Worm (Caenorhabditis elegans) whole organism, L1 larva: ENCODE measurements around the gene T05B9.2.

Source experiments
- F16B12.6 ChIP-seq: fragments of 150-350 bp; optimal IDR thresholded peaks from 2 replicates; lab custom pipeline; 2014; ENCODE audit warnings: missing biosample characterization, missing genetic modification characterization
- Y116A8C.19 ChIP-seq: sonication (generic microtip); optimal IDR thresholded peaks from 2 replicates; lab custom pipeline; 2016; ENCODE audit warnings: missing compliant biosample characterization, missing genetic modification characterization, borderline replicate concordance
- aly-2 ChIP-seq: fragments of 150-350 bp; optimal IDR thresholded peaks from 2 replicates; lab custom pipeline; 2014; ENCODE audit warnings: missing biosample characterization, missing genetic modification characterization
- ceh-63 ChIP-seq: fragments of 200-800 bp; sonication (Bioruptor generic); optimal IDR thresholded peaks from 2 replicates; lab custom pipeline; 2018; ENCODE audit warnings: mild to moderate bottlenecking, missing genetic modification characterization, missing compliant biosample characterization
- ceh-88 ChIP-seq: fragments of 200-800 bp; sonication (Bioruptor generic); IDR thresholded peaks from 2 replicates; pipeline ENCODE4 v1.3.6; 2022; ENCODE audit warnings: missing genetic modification characterization, missing compliant biosample characterization
- ceh-90 ChIP-seq: sonication (generic microtip); optimal IDR thresholded peaks from 2 replicates; lab custom pipeline; 2016; ENCODE audit warnings: missing genetic modification characterization, missing compliant biosample characterization
- ces-1 ChIP-seq: fragments of 150-350 bp; optimal IDR thresholded peaks from 2 replicates; lab custom pipeline; 2014; ENCODE audit warnings: missing biosample characterization, missing genetic modification reagents, missing genetic modification characterization
- dpl-1 ChIP-seq, 3 experiments: fragments of 150-350 bp in 2 of 3; sonication (generic microtip) in 1 of 3; optimal IDR thresholded peaks; 2 replicates each; lab custom pipeline; 2014 to 2017; ENCODE audit warnings: missing biosample characterization in 3 of 3, missing genetic modification characterization in 3 of 3, missing genetic modification reagents in 3 of 3
- efl-1 ChIP-seq, 4 experiments: fragments of 150-350 bp; optimal IDR thresholded peaks in 3 of 4; peaks in 1 of 4; 1 replicate in 1 of 4; 2 replicates in 3 of 4; lab custom pipeline; 2014; ENCODE audit warnings: missing biosample characterization in 2 of 4, missing genetic modification characterization in 2 of 4, missing genetic modification reagents in 2 of 4
- egl-27 ChIP-seq, 2 experiments: fragments of 150-350 bp in 1 of 2; sonication (generic microtip); optimal IDR thresholded peaks; 3 replicates each; lab custom pipeline; 2017 to 2018; ENCODE audit warnings: missing biosample characterization in 2 of 2, missing genetic modification characterization in 2 of 2, missing genetic modification reagents in 2 of 2
- elt-2 ChIP-seq: sonication (generic microtip); optimal IDR thresholded peaks from 2 replicates; lab custom pipeline; 2016; ENCODE audit warnings: missing genetic modification characterization, mild to moderate bottlenecking, inconsistent platforms, missing compliant biosample characterization, missing genetic modification reagents
- fkh-8 ChIP-seq: sonication (generic microtip); optimal IDR thresholded peaks from 2 replicates; lab custom pipeline; 2016; ENCODE audit warnings: mild to moderate bottlenecking, missing genetic modification characterization, missing compliant biosample characterization
- fos-1 ChIP-seq: fragments of 150-350 bp; optimal IDR thresholded peaks from 2 replicates; lab custom pipeline; 2014; ENCODE audit warnings: missing biosample characterization, missing genetic modification characterization
- hlh-17 ChIP-seq: fragments of 200-800 bp; sonication (Bioruptor generic); optimal IDR thresholded peaks from 2 replicates; lab custom pipeline; 2018; ENCODE audit warnings: missing genetic modification characterization, mild to moderate bottlenecking, missing compliant biosample characterization, moderate library complexity, borderline replicate concordance
- hlh-4 ChIP-seq: sonication (generic microtip); optimal IDR thresholded peaks from 2 replicates; lab custom pipeline; 2016; ENCODE audit warnings: mild to moderate bottlenecking, missing genetic modification characterization, missing compliant biosample characterization
- hpl-2 ChIP-seq: fragments of 150-350 bp; optimal IDR thresholded peaks from 2 replicates; lab custom pipeline; 2014; ENCODE audit warnings: missing biosample characterization, missing genetic modification reagents, missing genetic modification characterization
- isw-1 ChIP-seq: fragments of 200-800 bp; sonication (Bioruptor generic); IDR thresholded peaks from 2 replicates; pipeline ENCODE4 v1.3.6; 2022; ENCODE audit warnings: missing genetic modification characterization, missing compliant biosample characterization
- jun-1 ChIP-seq: fragments of 150-350 bp; optimal IDR thresholded peaks from 2 replicates; lab custom pipeline; 2014; ENCODE audit warnings: missing biosample characterization, missing genetic modification reagents, missing genetic modification characterization
- lin-14 ChIP-seq: fragments of 200-800 bp; sonication (Bioruptor generic); optimal IDR thresholded peaks from 2 replicates; lab custom pipeline; 2018; ENCODE audit warnings: mild to moderate bottlenecking, missing genetic modification characterization, moderate library complexity, missing compliant biosample characterization
- lin-35 ChIP-seq, 2 experiments: fragments of 150-350 bp; optimal IDR thresholded peaks; 2 replicates each; lab custom pipeline; 2014; ENCODE audit warnings: missing biosample characterization in 2 of 2, missing genetic modification characterization in 2 of 2, missing genetic modification reagents in 2 of 2
- lin-39 ChIP-seq: fragments of 150-350 bp; optimal IDR thresholded peaks from 2 replicates; lab custom pipeline; 2014; ENCODE audit warnings: missing biosample characterization, missing genetic modification reagents, missing genetic modification characterization
- mab-9 ChIP-seq: fragments of 200-800 bp; sonication (Bioruptor generic); IDR thresholded peaks from 2 replicates; pipeline ENCODE4 v1.3.6; 2022; ENCODE audit warnings: missing genetic modification reagents, missing genetic modification characterization, missing compliant biosample characterization
- mef-2 ChIP-seq: fragments of 150-350 bp; optimal IDR thresholded peaks from 2 replicates; lab custom pipeline; 2014; ENCODE audit warnings: missing biosample characterization, missing genetic modification characterization
- mep-1 ChIP-seq: fragments of 150-350 bp; optimal IDR thresholded peaks from 2 replicates; lab custom pipeline; 2014; ENCODE audit warnings: missing biosample characterization, missing genetic modification characterization
- nhr-11 ChIP-seq: fragments of 150-350 bp; optimal IDR thresholded peaks from 2 replicates; lab custom pipeline; 2014; ENCODE audit warnings: missing biosample characterization, missing genetic modification characterization
- nhr-19 ChIP-seq: fragments of 200-800 bp; sonication (Bioruptor generic); conservative IDR thresholded peaks from 2 replicates; pipeline ENCODE4 v1.3.6; 2022; ENCODE audit warnings: missing genetic modification characterization, missing compliant biosample characterization
- nhr-20 ChIP-seq: sonication (generic microtip); optimal IDR thresholded peaks from 2 replicates; lab custom pipeline; 2016; ENCODE audit warnings: mild to moderate bottlenecking, missing genetic modification characterization, missing compliant biosample characterization
- nhr-28 ChIP-seq: fragments of 150-350 bp; optimal IDR thresholded peaks from 2 replicates; lab custom pipeline; 2014; ENCODE audit warnings: missing biosample characterization, missing genetic modification characterization
- nhr-47 ChIP-seq: sonication (generic microtip); optimal IDR thresholded peaks from 2 replicates; lab custom pipeline; 2016; ENCODE audit warnings: mild to moderate bottlenecking, missing genetic modification characterization, moderate library complexity, missing compliant biosample characterization
- nhr-71 ChIP-seq: sonication (generic microtip); optimal IDR thresholded peaks from 2 replicates; lab custom pipeline; 2016; ENCODE audit warnings: mild to moderate bottlenecking, missing genetic modification characterization, moderate library complexity, missing compliant biosample characterization
- nhr-76 ChIP-seq: sonication (generic microtip); optimal IDR thresholded peaks from 2 replicates; lab custom pipeline; 2017; ENCODE audit warnings: missing biosample characterization, missing genetic modification characterization
- nhr-77 ChIP-seq: fragments of 150-350 bp; optimal IDR thresholded peaks from 2 replicates; lab custom pipeline; 2014; ENCODE audit warnings: missing biosample characterization, missing genetic modification characterization
- nhr-84 ChIP-seq: sonication (generic microtip); optimal IDR thresholded peaks from 2 replicates; lab custom pipeline; 2017; ENCODE audit warnings: missing biosample characterization, missing genetic modification characterization
- nhr-85 ChIP-seq: sonication (generic microtip); peaks from one replicate; lab custom pipeline; 2016; ENCODE audit warnings: missing genetic modification characterization, inconsistent platforms, missing compliant biosample characterization
- pag-3 ChIP-seq: sonication (generic microtip); optimal IDR thresholded peaks from 2 replicates; lab custom pipeline; 2017; ENCODE audit warnings: missing genetic modification characterization, mild to moderate bottlenecking, missing compliant biosample characterization, antibody characterized with exemption, borderline replicate concordance; ENCODE audit not compliant: insufficient read depth
- pax-3 ChIP-seq: fragments of 200-800 bp; sonication (Bioruptor generic); optimal IDR thresholded peaks from 2 replicates; lab custom pipeline; 2018; ENCODE audit warnings: mild to moderate bottlenecking, missing genetic modification characterization, moderate library complexity, missing compliant biosample characterization
- pqm-1 ChIP-seq: sonication (generic microtip); optimal IDR thresholded peaks from 3 replicates; lab custom pipeline; 2017; ENCODE audit warnings: missing biosample characterization, missing genetic modification characterization
- snpc-4 ChIP-seq: fragments of 150-350 bp; optimal IDR thresholded peaks from 2 replicates; lab custom pipeline; 2014; ENCODE audit warnings: missing biosample characterization, missing genetic modification characterization
- sox-4 ChIP-seq: sonication (generic microtip); optimal IDR thresholded peaks from 2 replicates; lab custom pipeline; 2016; ENCODE audit warnings: missing genetic modification characterization, missing compliant biosample characterization
- sptf-1 ChIP-seq: fragments of 150-350 bp; optimal IDR thresholded peaks from 2 replicates; lab custom pipeline; 2014; ENCODE audit warnings: missing biosample characterization, missing genetic modification characterization
- sup-37 ChIP-seq: fragments of 200-800 bp; sonication (Bioruptor generic); optimal IDR thresholded peaks from 2 replicates; lab custom pipeline; 2018; ENCODE audit warnings: mild to moderate bottlenecking, missing genetic modification characterization, missing compliant biosample characterization
- tbx-2 ChIP-seq: sonication (generic microtip); optimal IDR thresholded peaks from 2 replicates; lab custom pipeline; 2016; ENCODE audit warnings: missing genetic modification characterization, missing compliant biosample characterization
- unc-130 ChIP-seq: fragments of 150-350 bp; optimal IDR thresholded peaks from 2 replicates; lab custom pipeline; 2017; ENCODE audit warnings: missing biosample characterization, missing genetic modification characterization, inconsistent platforms
- xbp-1 ChIP-seq: sonication (generic microtip); optimal IDR thresholded peaks from 2 replicates; lab custom pipeline; 2016; ENCODE audit warnings: missing genetic modification characterization, missing compliant biosample characterization
- zag-1 ChIP-seq: fragments of 150-350 bp; optimal IDR thresholded peaks from 2 replicates; lab custom pipeline; 2014; ENCODE audit warnings: missing biosample characterization, missing genetic modification characterization
- zip-4 ChIP-seq: fragments of 200-800 bp; sonication (Bioruptor generic); optimal IDR thresholded peaks from 2 replicates; lab custom pipeline; 2018; ENCODE audit warnings: mild to moderate bottlenecking, missing genetic modification characterization, moderate library complexity, missing compliant biosample characterization
- ztf-11 ChIP-seq, 2 experiments: sonication (generic microtip); optimal IDR thresholded peaks; 2 replicates each; lab custom pipeline; 2016 to 2017; ENCODE audit warnings: missing genetic modification characterization in 2 of 2, missing biosample characterization in 1 of 2, missing compliant biosample characterization in 1 of 2
- ztf-4 ChIP-seq: fragments of 150-350 bp; optimal IDR thresholded peaks from 2 replicates; lab custom pipeline; 2014; ENCODE audit warnings: missing biosample characterization, missing genetic modification characterization

The T05B9.2 gene

ce11 chrII:11297217-11297738, 41.6 kb downstream of the T05B9.2 start, which contains the start of gene saps-1 (continued):
- TF ChIP-seq zip-4 (GFP tag; lab: Kevin White, UChicago) (no peak), efl-1 (optimal IDR thresholded peaks at IDR 0.05; lab: Kevin White, UChicago) (peak; percentile 48 to 58), efl-1 (GFP tag; optimal IDR thresholded peaks at IDR 0.05 in 1 of 2; lab: Kevin White, UChicago) (peak; percentile 38 to 94), fos-1 (tag; lab: Kevin White, UChicago) (no peak), nhr-11 (tag; lab: Kevin White, UChicago) (no peak), sptf-1 (tag; lab: Kevin White, UChicago) (no peak), pag-3 (tag; lab: Kevin White, UChicago) (no peak), ces-1 (GFP tag; lab: Kevin White, UChicago) (no peak), mef-2 (tag; lab: Kevin White, UChicago) (no peak), unc-130 (tag; lab: Kevin White, UChicago) (no peak), aly-2 (tag; lab: Kevin White, UChicago) (no peak), lin-39 (no peak), nhr-84 (no peak), hpl-2 (GFP tag; lab: Kevin White, UChicago) (no peak), ceh-63 (GFP tag; lab: Kevin White, UChicago) (no peak), tbx-2 (no peak), pax-3 (no peak), nhr-85 (tag; lab: Kevin White, UChicago) (peak; percentile 31), lin-14 (no peak), mab-9 (no peak), nhr-20 (tag; lab: Kevin White, UChicago) (peak; percentile 44), elt-2 (tag; lab: Kevin White, UChicago) (no peak), nhr-76 (tag; lab: Kevin White, UChicago) (no peak), dpl-1 (GFP tag; optimal IDR thresholded peaks at IDR 0.05; lab: Kevin White, UChicago) (peak in 2 of 3 experiments; percentile 47 to 57), ceh-90 (no peak), Y116A8C.19 (tag; lab: Kevin White, UChicago) (no peak), jun-1 (tag; lab: Kevin White, UChicago) (no peak), mep-1 (tag; lab: Kevin White, UChicago) (peak; percentile 6), sox-4 (tag; lab: Kevin White, UChicago) (no peak), hlh-4 (no peak), nhr-77 (tag; lab: Kevin White, UChicago) (no peak), hlh-17 (GFP tag; lab: Kevin White, UChicago) (no peak), nhr-19 (GFP tag; lab: Robert Waterston, UW) (no peak), sup-37 (GFP tag; lab: Kevin White, UChicago) (no peak), xbp-1 (no peak), ceh-88 (GFP tag; lab: Robert Waterston, UW) (no peak), F16B12.6 (tag; lab: Kevin White, UChicago) (peak; percentile 87), nhr-71 (peak; percentile 19), ztf-11 (tag; optimal IDR thresholded peaks at IDR 0.05; lab: Kevin White, UChicago) (no peak), nhr-47 (tag; lab: Kevin White, UChicago) (peak; percentile 12), zag-1 (no peak), isw-1 (GFP tag; lab: Robert Waterston, UW) (no peak), snpc-4 (tag; lab: Kevin White, UChicago) (no peak), egl-27 (tag; optimal IDR thresholded peaks at IDR 0.05; lab: Kevin White, UChicago) (no peak), ztf-4 (tag; lab: Kevin White, UChicago) (no peak), nhr-28 (tag; lab: Kevin White, UChicago) (no peak), pqm-1 (tag; lab: Kevin White, UChicago) (no peak), fkh-8 (tag; lab: Kevin White, UChicago) (no peak), lin-35 (GFP tag; optimal IDR thresholded peaks at IDR 0.05; lab: Kevin White, UChicago) (peak; percentile 25 to 58)
- TF ChIP-seq, all 84 proteins: peak for 15
